Worm (Caenorhabditis elegans): ENCODE results near the gene C28A5.6.

C28A5.6 gene

DNA sequence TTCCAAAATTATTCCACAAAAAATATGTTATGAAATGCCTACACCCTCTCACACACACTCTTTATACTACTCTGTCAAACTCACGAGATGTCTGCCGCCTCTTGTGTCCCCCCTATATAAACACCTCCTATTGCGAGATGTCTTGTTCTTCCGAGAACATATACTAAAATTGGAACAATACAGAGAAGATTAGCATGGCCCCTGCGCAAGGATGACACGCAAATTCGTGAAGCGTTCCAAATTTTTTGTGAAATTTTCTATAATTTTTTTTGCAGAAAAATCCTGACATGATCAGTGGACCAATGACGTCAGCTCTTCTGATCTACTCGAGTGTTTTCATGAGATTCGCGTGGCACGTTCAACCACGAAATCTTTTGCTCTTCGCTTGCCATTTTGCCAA lies 15.3 kb downstream of the C28A5.6 start (continued):
- TF ChIP-seq ceh-18 (tag; optimal IDR thresholded peaks at IDR 0.05) = peak; percentile 11

DNA sequence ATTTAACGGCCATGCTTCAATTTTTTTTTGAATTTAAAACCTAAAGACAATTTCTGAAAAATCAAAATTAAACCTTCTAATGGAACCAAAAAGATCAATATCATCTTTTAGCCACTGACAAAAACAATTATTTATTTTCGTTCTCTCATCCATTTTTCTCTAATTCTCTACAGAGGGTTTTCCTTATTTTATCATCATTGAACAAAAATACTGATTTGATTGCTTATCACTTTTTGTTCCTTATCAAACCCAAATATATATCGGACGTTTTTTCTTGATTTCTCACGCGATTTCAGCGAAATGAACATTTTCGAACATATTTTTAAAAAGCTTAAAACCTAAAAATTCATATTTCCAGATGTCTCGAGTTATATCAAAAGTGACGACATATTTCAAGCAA lies 16.2 kb downstream of the C28A5.6 start, which contains the start of gene mpc-1:
Gene mpc-1 (plus strand): TSS at position 359 of the 400 bp plus-strand sequence.
- TF ChIP-seq C08G9.2 (tag; optimal IDR thresholded peaks at IDR 0.05) = no peak
- TF ChIP-seq elt-2 (tag; optimal IDR thresholded peaks at IDR 0.05) = peak; percentile 90

DNA sequence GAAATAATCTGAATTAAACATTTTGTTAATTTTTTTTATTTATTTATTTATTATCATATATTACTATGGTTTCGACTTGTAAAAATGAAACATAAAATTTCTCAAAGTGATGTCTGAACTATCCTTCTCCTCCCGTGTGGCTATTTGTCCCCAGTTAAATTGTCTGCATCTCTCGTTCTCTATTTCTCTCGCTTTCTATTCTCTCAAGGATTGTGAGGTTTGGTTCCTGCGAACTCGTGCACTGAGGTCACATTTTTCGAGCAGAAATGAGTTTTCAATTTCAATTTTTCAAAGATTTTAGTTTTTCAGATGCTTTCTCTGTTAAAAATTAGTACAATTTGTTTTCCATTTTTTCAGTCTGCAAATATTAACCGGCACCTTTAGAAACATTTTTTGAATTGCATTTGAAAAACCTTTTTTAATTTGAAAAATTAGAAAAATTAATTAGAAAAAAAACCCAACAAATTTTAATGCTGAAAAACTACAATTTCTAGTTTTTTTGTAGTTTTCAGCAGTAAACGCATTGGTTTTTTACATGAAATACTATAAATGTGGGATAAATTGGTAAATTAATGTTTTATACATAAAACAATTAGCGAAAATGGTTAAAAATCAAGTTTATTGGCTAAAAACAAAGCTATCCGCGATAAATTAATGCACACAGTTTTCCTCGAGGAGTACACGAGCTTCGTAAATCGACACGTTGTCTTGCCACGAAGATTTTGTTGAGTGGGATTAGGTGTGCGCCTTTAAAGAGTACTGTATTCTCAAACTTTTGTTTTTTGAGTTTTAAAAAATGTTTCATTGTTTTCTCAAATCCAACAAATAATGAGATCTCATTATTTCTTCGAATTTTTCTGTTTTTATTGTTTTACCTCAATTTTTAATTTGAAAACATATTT lies 16.9 kb downstream of the C28A5.6 start:
- no peak for TF ChIP-seq C38D4.7 (GFP tag; optimal IDR thresholded peaks at IDR 0.05)
- no peak for TF ChIP-seq ceh-18 (tag; optimal IDR thresholded peaks at IDR 0.05)
- TF ChIP-seq fkh-10 (GFP tag; optimal IDR thresholded peaks at IDR 0.05) = no peak
- TF ChIP-seq dve-1 (tag; optimal IDR thresholded peaks at IDR 0.05) = no peak
- TF ChIP-seq pros-1 (tag; optimal IDR thresholded peaks at IDR 0.05) = no peak
- no peak for TF ChIP-seq odd-2 (tag; optimal IDR thresholded peaks at IDR 0.05)
- no peak for TF ChIP-seq pax-1 (tag; optimal IDR thresholded peaks at IDR 0.05)
- no peak for TF ChIP-seq ets-4 (tag; optimal IDR thresholded peaks at IDR 0.05)
- no peak for TF ChIP-seq T23F11.4 (GFP tag; optimal IDR thresholded peaks at IDR 0.05)
- TF ChIP-seq ceh-22 (tag; optimal IDR thresholded peaks at IDR 0.05) = no peak
- TF ChIP-seq fkh-6 (tag; optimal IDR thresholded peaks at IDR 0.05) = no peak
- TF ChIP-seq ceh-48 (tag; optimal IDR thresholded peaks at IDR 0.05) = no peak
- TF ChIP-seq nhr-11 (tag; optimal IDR thresholded peaks at IDR 0.05) = no peak
- TF ChIP-seq lim-6 (tag; optimal IDR thresholded peaks at IDR 0.05) = no peak
- TF ChIP-seq pqm-1 (tag; optimal IDR thresholded peaks at IDR 0.05) = no peak
- TF ChIP-seq elt-4 (tag; optimal IDR thresholded peaks at IDR 0.05) = no peak
- TF ChIP-seq Y22D7AL.16 (tag; optimal IDR thresholded peaks at IDR 0.05) = no peak

DNA sequence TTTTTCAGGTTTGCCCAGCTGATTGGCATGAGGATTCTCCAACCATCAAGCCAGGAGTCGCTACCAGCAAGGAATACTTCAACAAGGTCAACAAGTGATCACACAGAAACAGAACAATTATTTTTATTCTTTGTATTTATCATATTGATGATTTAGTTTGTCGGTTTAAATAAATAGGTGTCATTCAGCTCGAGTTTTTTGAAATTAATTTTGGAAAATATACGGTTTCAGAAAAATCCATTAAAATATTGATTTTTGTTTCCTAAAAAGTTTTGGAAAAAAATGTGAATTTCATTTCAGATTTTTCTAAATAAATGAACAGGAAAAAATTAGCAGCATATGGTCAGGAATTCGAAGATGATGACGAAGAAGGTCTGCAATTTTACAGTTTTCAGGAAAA lies 21.1 kb downstream of the C28A5.6 start, which contains the start of gene gpch-1:
Gene gpch-1 (plus strand): TSS at position 301 of the 400 bp plus-strand sequence.
- TF ChIP-seq C08G9.2 (tag; optimal IDR thresholded peaks at IDR 0.05) (no peak), ceh-14 (tag; optimal IDR thresholded peaks at IDR 0.05) (no peak), fkh-6 (tag; optimal IDR thresholded peaks at IDR 0.05) (no peak), madf-2 (tag; optimal IDR thresholded peaks at IDR 0.05) (no peak), ztf-16 (tag; optimal IDR thresholded peaks at IDR 0.05) (no peak), pax-1 (tag; optimal IDR thresholded peaks at IDR 0.05) (no peak), tbx-2 (tag; optimal IDR thresholded peaks at IDR 0.05) (no peak), ceh-24 (tag; optimal IDR thresholded peaks at IDR 0.05) (no peak), ceh-48 (tag; optimal IDR thresholded peaks at IDR 0.05) (no peak)

DNA sequence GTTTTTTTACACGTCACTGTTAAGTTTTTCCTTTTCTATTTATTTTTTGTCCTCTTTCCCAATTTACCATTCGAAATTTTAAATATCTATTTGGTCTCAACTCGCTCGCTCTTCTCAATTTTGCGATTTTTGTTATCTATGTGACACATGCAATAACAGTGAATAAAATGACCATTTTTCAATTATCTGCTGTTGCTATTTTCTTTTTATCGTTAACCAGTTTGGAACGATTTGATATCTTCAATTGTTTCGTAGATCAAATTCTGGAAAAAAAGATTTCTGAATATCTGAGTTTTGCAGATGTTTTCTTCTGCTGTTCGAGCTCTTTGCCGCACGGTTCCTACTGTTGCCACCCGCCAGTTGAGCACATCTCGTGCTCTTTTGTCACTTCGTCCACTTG lies 22.2 kb downstream of the C28A5.6 start, which contains the start of gene prdx-3:
Gene prdx-3 (plus strand): TSS at position 301 of the 400 bp plus-strand sequence.
- TF ChIP-seq ceh-19 (GFP tag; optimal IDR thresholded peaks at IDR 0.05) (no peak), npax-4 (tag; optimal IDR thresholded peaks at IDR 0.05) (no peak), elt-2 (tag; optimal IDR thresholded peaks at IDR 0.05) (no peak), K09A11.1 (tag; optimal IDR thresholded peaks at IDR 0.05; ENCODE audit: insufficient read depth) (no peak), ceh-34 (tag; optimal IDR thresholded peaks at IDR 0.05) (no peak), pros-1 (tag; optimal IDR thresholded peaks at IDR 0.05) (no peak), nhr-11 (tag; optimal IDR thresholded peaks at IDR 0.05) (no peak)

DNA sequence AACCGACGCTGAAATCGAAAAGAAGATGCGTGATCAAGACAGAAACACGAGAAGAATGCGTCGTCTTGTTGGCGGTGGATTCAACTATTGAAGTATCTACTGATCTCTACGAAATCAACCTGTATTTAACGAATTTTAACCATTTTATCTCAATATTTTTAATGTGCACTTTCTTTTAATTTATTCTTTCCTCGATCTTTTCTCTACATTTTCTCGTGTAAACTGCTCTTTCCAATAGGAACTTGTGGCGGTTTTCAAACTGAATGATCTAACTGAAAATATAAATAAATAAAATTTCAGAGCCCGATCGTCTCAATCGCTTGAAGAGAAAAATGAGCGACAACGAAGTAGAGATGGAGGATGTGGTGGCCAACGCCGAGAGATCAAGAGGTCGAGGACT lies 23.3 kb downstream of the C28A5.6 start, which contains the start of gene rnp-4:
Gene rnp-4 (plus strand): TSS at position 301 of the 400 bp plus-strand sequence.
- TF ChIP-seq F13H6.1 (tag; optimal IDR thresholded peaks at IDR 0.05) (no peak), ceh-31 (tag; optimal IDR thresholded peaks at IDR 0.05) (no peak), elt-2 (tag; optimal IDR thresholded peaks at IDR 0.05) (no peak), sdc-2 (tag; optimal IDR thresholded peaks at IDR 0.05) (no peak), dmd-4 (tag; optimal IDR thresholded peaks at IDR 0.05; ENCODE audit: borderline replicate concordance) (no peak), lin-11 (tag; optimal IDR thresholded peaks at IDR 0.05) (no peak), pha-2 (tag; optimal IDR thresholded peaks at IDR 0.05) (no peak), Y22D7AL.16 (tag; optimal IDR thresholded peaks at IDR 0.05) (no peak), unc-3 (GFP tag; conservative IDR thresholded peaks at IDR 0.05) (no peak), unc-3 (tag; optimal IDR thresholded peaks at IDR 0.05) (no peak), hlh-30 (tag; optimal IDR thresholded peaks at IDR 0.05; ENCODE audit: insufficient read depth) (no peak), zip-5 (tag; optimal IDR thresholded peaks at IDR 0.05) (no peak), fax-1 (tag; optimal IDR thresholded peaks at IDR 0.05) (no peak), ceh-22 (tag; optimal IDR thresholded peaks at IDR 0.05) (no peak), madf-2 (tag; optimal IDR thresholded peaks at IDR 0.05) (no peak), unc-86 (tag; optimal IDR thresholded peaks at IDR 0.05) (no peak), ceh-34 (tag; optimal IDR thresholded peaks at IDR 0.05) (no peak), nhr-232 (tag; optimal IDR thresholded peaks at IDR 0.05) (no peak)
